Worm (Caenorhabditis elegans): ENCODE results near the gene Y53C12A.7.

Y53C12A.7 gene

DNA sequence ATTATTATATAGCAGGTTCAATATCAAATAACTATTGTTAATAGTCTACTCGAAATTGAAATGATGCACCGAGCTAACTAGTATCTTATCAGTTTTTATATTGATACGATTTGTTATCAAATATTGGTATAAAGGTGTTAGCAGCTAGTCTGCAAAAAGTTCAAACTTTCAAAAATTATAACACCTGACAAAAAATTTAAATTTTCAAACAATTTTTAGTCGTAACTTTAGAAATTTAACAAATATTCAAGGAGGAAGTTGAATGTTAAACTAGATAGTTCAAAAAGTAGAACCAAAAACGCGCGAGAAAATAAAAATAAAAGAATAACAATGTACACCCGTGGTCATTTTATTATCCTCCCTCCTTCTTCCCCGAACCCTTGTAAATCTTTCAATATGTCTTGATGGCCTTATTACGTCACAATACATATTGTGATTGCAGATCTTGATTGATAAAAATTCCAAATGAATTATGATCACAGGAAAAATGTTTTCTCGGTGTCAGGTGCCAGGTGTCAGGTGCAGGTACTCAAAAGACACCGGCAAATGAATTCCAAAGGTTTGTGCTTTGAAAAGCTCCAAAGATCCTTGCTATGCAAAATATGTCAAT, 44.7 kb upstream of the Y53C12A.7 start, which contains the start of gene ZK1307.1:
Gene ZK1307.1 (minus strand): TSS at position 51 of the 610 bp plus-strand sequence.
- TF ChIP-seq nhr-25 (tag; optimal IDR thresholded peaks at IDR 0.05), result no peak
- no peak for TF ChIP-seq unc-62 (GFP tag; optimal IDR thresholded peaks at IDR 0.05)
- peak; percentile 17 for TF ChIP-seq elt-2 (tag; optimal IDR thresholded peaks at IDR 0.05)
- TF ChIP-seq pqm-1 (tag; optimal IDR thresholded peaks at IDR 0.05), result peak; percentile 13

DNA sequence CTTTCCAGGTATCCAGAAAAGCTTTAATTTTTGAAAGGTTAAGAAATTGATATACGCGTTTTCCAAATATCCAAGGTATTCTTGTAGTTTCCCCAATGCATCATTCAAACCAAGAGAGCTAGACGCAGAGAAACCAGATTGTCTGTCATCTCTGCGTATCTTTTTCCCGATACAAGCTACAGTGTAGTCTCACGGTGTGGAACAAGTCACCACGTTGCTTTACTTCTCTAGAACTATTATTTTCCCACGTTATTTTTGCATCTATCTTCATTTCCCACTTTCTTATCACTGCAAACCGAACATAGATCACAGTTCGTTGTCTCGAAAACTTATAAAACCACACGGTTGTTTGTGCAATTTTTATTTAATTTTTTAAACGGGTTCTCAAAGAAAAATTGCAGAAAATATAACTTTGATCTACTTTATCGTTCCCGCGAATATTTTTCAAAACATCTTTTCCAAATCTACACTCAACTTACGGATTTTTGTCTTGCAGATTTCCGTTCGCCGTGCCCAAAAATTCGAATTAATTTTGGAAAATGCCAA, 44.1 kb upstream of the Y53C12A.7 start, which contains the start of gene gstk-1:
Gene gstk-1 (plus strand): TSS at position 496 of the 546 bp plus-strand sequence.
- peak; percentile 44 for TF ChIP-seq nhr-23 (tag; optimal IDR thresholded peaks at IDR 0.05)
- no peak for TF ChIP-seq daf-12 (tag; optimal IDR thresholded peaks at IDR 0.05)
- TF ChIP-seq snpc-4 (tag; optimal IDR thresholded peaks at IDR 0.05), result no peak
- peak; percentile 41 for TF ChIP-seq nhr-43 (tag; optimal IDR thresholded peaks at IDR 0.05; ENCODE audit: poor library complexity, severe bottlenecking)
- TF ChIP-seq pqm-1 (tag; optimal IDR thresholded peaks at IDR 0.05), result peak; percentile 74
- peak; percentile 47 for TF ChIP-seq pha-4 (tag; optimal IDR thresholded peaks at IDR 0.05)
- peak; percentile 87 for TF ChIP-seq elt-2 (tag; optimal IDR thresholded peaks at IDR 0.05)
- TF ChIP-seq lsy-12 (tag; optimal IDR thresholded peaks at IDR 0.05), result peak; percentile 11

DNA sequence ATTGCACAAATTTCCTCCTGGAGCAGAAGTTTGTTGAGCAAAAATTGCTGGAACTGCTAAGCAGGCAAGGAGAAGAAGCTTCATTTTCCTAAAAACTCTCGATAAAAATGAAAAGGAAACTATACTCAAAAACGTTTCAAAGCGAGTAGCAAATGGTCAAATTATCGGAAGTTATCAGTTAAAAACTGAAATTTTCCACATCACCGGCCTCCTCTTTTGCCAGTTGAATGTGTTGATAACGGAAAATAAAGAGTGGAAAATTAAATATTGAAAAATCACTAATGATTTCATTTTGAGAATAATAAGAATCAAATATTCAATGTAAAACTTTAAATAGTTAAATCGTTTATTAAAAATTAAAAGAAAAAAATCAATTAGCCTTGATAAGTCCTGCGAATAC, 41.4 kb upstream of the Y53C12A.7 start, which contains the start of gene ZK1320.2:
Gene ZK1320.2 (minus strand): TSS at position 88 of the 400 bp plus-strand sequence.
- peak; percentile 42 for TF ChIP-seq pqm-1 (tag; optimal IDR thresholded peaks at IDR 0.05)
- TF ChIP-seq ama-1 (optimal IDR thresholded peaks at IDR 0.05), result no peak
- TF ChIP-seq elt-2 (tag; optimal IDR thresholded peaks at IDR 0.05), result peak; percentile 66
- no peak for TF ChIP-seq ceh-28 (tag; optimal IDR thresholded peaks at IDR 0.05)

DNA sequence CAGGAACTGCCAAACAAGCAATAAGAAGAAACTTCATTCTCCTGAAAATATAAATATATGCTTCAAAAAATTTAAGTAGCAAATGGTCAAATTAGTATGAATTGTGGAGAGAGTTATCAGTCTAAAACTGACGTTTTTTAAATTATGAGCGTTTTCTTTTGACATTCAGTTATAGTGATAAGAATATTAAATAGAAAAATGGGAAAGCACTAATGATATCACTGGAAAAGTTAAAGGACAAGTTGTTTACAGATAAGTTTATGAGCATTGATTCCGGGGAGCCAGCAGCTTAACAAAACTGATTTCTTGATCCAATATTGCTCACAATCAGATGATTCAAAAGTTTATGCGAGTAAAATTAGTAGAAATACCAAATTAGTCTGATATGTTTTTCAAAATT, 40.0 kb upstream of the Y53C12A.7 start, which contains the start of gene ZK1320.3:
Gene ZK1320.3 (minus strand): TSS at position 41 of the 400 bp plus-strand sequence.
- TF ChIP-seq pqm-1 (tag; optimal IDR thresholded peaks at IDR 0.05), result peak; percentile 18
- TF ChIP-seq elt-2 (tag; optimal IDR thresholded peaks at IDR 0.05), result peak; percentile 67
- TF ChIP-seq egl-27 (tag; optimal IDR thresholded peaks at IDR 0.05), result no peak

DNA sequence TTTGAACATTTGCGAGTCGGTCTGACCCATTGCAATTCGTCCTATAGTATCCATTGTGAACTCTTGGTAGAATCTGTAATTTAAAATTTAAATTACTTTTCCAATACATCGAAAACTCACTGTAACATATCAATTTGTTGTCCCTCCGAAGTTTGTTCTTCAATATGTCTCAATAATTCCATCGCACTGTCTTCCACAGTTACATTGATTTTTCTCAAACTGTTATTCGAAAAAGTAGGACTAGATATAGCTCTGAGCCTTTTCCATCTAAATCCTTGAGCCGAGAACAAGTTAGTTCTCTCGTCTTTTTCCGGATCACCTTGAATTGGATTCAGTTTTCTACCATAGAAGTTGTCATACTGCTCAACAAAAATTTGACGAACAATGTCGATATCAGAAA, 38.2 kb upstream of the Y53C12A.7 start:
- TF ChIP-seq lin-39 (tag; optimal IDR thresholded peaks at IDR 0.05), result no peak
- no peak for TF ChIP-seq snpc-4 (tag; optimal IDR thresholded peaks at IDR 0.05)
- no peak for TF ChIP-seq aly-2 (tag; optimal IDR thresholded peaks at IDR 0.05)
- TF ChIP-seq nhr-25 (tag; optimal IDR thresholded peaks at IDR 0.05), result no peak
- TF ChIP-seq nhr-76 (tag; optimal IDR thresholded peaks at IDR 0.05), result no peak
- TF ChIP-seq sea-2 (GFP tag; optimal IDR thresholded peaks at IDR 0.05), result no peak
- no peak for TF ChIP-seq daf-12 (tag; optimal IDR thresholded peaks at IDR 0.05)
- TF ChIP-seq egl-27 (tag; optimal IDR thresholded peaks at IDR 0.05), result no peak
- TF ChIP-seq ZK546.5 (tag; optimal IDR thresholded peaks at IDR 0.05), result no peak
- TF ChIP-seq egl-5 (tag; optimal IDR thresholded peaks at IDR 0.05), result no peak
- no peak for TF ChIP-seq nfya-1 (tag; optimal IDR thresholded peaks at IDR 0.05; ENCODE audit: insufficient read depth)
- TF ChIP-seq ceh-28 (tag; optimal IDR thresholded peaks at IDR 0.05), result no peak
- TF ChIP-seq ztf-11 (tag; optimal IDR thresholded peaks at IDR 0.05), result no peak
- no peak for TF ChIP-seq nhr-67 (tag; optimal IDR thresholded peaks at IDR 0.05)
- TF ChIP-seq lsy-12 (tag; optimal IDR thresholded peaks at IDR 0.05), result no peak
- no peak for TF ChIP-seq mdl-1 (tag; optimal IDR thresholded peaks at IDR 0.05)
- TF ChIP-seq pqm-1 (tag; optimal IDR thresholded peaks at IDR 0.05), result no peak
- TF ChIP-seq nhr-77 (tag; optimal IDR thresholded peaks at IDR 0.05), result no peak
- no peak for TF ChIP-seq tbx-2 (tag; optimal IDR thresholded peaks at IDR 0.05)

DNA sequence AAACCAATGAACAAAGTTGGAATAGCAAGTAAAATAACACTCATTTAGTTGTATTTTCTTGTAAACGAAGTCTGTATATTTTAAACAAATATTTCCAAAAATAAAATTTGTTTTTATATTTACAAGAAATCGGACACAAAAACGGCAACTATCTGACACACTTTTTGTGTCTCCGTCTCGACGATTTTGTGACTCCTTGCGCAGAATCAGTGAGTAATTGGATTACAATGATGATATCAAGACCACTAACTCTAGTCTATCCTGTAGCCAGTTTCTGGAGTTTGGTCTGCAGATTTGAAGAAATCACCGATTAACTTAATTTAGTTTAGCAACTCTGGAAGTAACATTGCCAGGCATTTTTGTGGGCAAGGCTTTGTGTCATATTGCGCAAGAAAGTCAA, 37.5 kb upstream of the Y53C12A.7 start, which contains the start of gene cyp-13A10:
Gene cyp-13A10 (minus strand): TSS at position 88 of the 400 bp plus-strand sequence.
- no peak for TF ChIP-seq egl-27 (tag; optimal IDR thresholded peaks at IDR 0.05)
- TF ChIP-seq lin-15B (tag; optimal IDR thresholded peaks at IDR 0.05), result no peak

DNA sequence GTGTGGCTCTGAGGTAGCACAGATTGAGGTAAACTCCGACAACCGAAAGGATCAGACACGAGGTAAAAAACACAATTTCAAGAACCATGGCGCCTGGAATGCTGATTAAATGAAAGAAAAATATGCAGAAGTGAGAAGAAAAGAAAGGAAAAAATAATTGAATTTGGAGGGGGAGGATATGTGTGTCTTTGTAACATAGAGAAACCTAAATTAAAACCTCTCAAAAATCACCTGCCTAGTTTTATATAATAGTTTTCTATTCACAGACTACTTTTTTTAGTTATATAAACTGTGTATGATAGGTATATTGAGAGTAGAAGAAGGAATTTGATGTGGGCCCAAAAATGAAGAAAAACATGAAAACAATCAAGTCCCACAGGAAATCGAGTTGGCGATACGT, 34.8 kb upstream of the Y53C12A.7 start, which contains the start of gene ZK1320.5:
Gene ZK1320.5 (minus strand): TSS at position 101 of the 400 bp plus-strand sequence.
- no peak for TF ChIP-seq nhr-237 (tag; optimal IDR thresholded peaks at IDR 0.05)
